Worm (Caenorhabditis elegans): Measurements from ENCODE around the gene srx-76.

DNA sequence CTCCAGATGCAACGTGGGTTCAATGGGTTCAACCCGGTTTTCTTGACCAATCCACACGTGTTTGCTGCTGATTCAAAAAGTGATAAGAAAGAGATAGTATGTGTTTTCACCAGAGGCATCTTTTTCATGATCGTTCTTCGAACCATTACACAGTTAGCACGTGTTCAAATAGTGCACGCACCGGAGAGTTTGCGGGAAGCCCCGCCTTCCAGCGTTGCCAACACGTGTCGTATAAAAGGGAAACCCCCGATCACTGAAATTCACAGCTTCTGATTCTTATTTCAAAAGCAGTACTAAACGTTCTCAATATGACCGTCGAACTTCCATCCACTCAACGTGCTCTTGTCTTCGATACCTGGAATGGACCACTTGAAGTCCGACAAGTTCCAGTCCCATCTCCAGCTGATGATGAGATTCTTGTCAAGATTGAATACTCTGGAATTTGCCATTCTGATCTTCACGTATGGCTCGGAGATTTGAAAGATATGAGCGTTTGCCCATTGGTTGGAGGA, 3.6 kb upstream of the srx-76 start, which contains the start of gene adh-1:
- TF ChIP-seq ama-1 (optimal IDR thresholded peaks at IDR 0.05) (no peak), ceh-36 (tag; optimal IDR thresholded peaks at IDR 0.05) (no peak), ets-7 (tag; optimal IDR thresholded peaks at IDR 0.05) (no peak), sea-1 (GFP tag; conservative IDR thresholded peaks at IDR 0.05) (no peak), B0310.2 (tag; optimal IDR thresholded peaks at IDR 0.05) (no peak), F13C5.2 (tag; optimal IDR thresholded peaks at IDR 0.05) (no peak)

Measured in whole organism, early embryonic.